Fruit fly (Drosophila melanogaster): ENCODE data around the gene CG33263.

Gene CG33263

dm6 chr3L:13378202-13378601 is 45.8 kb downstream of the CG33263 start, which contains the start of gene SNCF:
TSS of gene SNCF (plus strand) at chr3L:13378583.
- TF ChIP-seq CG3919 (GFP tag; optimal IDR thresholded peaks at IDR 0.05) (no peak), fd59A (GFP tag; optimal IDR thresholded peaks at IDR 0.05) (no peak), CG6854 (GFP tag; optimal IDR thresholded peaks at IDR 0.05) (no peak), CG6792 (GFP tag; optimal IDR thresholded peaks at IDR 0.05) (no peak), acj6 (GFP tag; optimal IDR thresholded peaks at IDR 0.05) (no peak), vri (GFP tag; optimal IDR thresholded peaks at IDR 0.05) (no peak), CG11902 (GFP tag; optimal IDR thresholded peaks at IDR 0.05) (no peak), CG15336 (GFP tag; IDR thresholded peaks at IDR 0.05) (no peak), CG10631 (GFP tag; optimal IDR thresholded peaks at IDR 0.05) (no peak), CG11294 (GFP tag; IDR thresholded peaks at IDR 0.05) (no peak), Ets96B (tag; optimal IDR thresholded peaks at IDR 0.05) (no peak), Lpt (GFP tag; optimal IDR thresholded peaks at IDR 0.05) (no peak), fkh (GFP tag; optimal IDR thresholded peaks at IDR 0.05) (no peak), CG4318 (GFP tag; optimal IDR thresholded peaks at IDR 0.05) (no peak)

- TF ChIP-seq svp (GFP tag): peak; percentile 1
- TF ChIP-seq CG3032 (tag; optimal IDR thresholded peaks at IDR 0.05): no peak
- no peak for TF ChIP-seq cyc (GFP tag; optimal IDR thresholded peaks at IDR 0.05)
These were observed 46.3 kb downstream of the CG33263 start, which contains the start of gene CG14111 for dm6 chr3L:13377657-13378056. TSS of gene CG14111 (plus strand) at chr3L:13377957.

Measured in whole organism, prepupa.